Worm (Caenorhabditis elegans) whole organism, L1 larva: ENCODE measurements around the gene pole-2.

Source experiments
- ceh-63 ChIP-seq: fragments of 200-800 bp; sonication (Bioruptor generic); optimal IDR thresholded peaks from 2 replicates; lab custom pipeline; 2018; ENCODE audit warnings: mild to moderate bottlenecking, missing genetic modification characterization, missing compliant biosample characterization
- nhr-77 ChIP-seq: fragments of 150-350 bp; optimal IDR thresholded peaks from 2 replicates; lab custom pipeline; 2014; ENCODE audit warnings: missing biosample characterization, missing genetic modification characterization
- sup-37 ChIP-seq: fragments of 200-800 bp; sonication (Bioruptor generic); optimal IDR thresholded peaks from 2 replicates; lab custom pipeline; 2018; ENCODE audit warnings: mild to moderate bottlenecking, missing genetic modification characterization, missing compliant biosample characterization

- TF ChIP-seq ceh-63, result no peak
- no peak for TF ChIP-seq sup-37 (GFP tag; lab: Kevin White, UChicago)
- no peak for TF ChIP-seq nhr-77 (tag; lab: Kevin White, UChicago)
These were observed 28.3 kb downstream of the pole-2 start, which contains the start of gene C49C8.6 for ce11 chrIV:8658122-8658521.
